Fruit fly (Drosophila melanogaster) Kc167 (cell line): ENCODE results near the gene Atat.

ENCODE experiments used
- Myc ChIP-seq: fragments of >200 bp; optimal IDR thresholded peaks from 2 replicates; lab custom pipeline; 2017; ENCODE audit warnings: missing external identifiers
- Sin3A ChIP-seq: fragments of >200 bp; optimal IDR thresholded peaks from 2 replicates; lab custom pipeline; 2018; ENCODE audit warnings: missing external identifiers
- h ChIP-seq: fragments of >200 bp; optimal IDR thresholded peaks from 3 replicates; lab custom pipeline; 2018; ENCODE audit warnings: missing external identifiers
- insv ChIP-seq: fragments of >200 bp; optimal IDR thresholded peaks from 3 replicates; lab custom pipeline; 2018; ENCODE audit warnings: missing external identifiers
- psq ChIP-seq: fragments of >200 bp; optimal IDR thresholded peaks from 2 replicates; lab custom pipeline; 2017; ENCODE audit warnings: missing external identifiers
- ttk ChIP-seq: sonication (Bioruptor generic); optimal IDR thresholded peaks from 2 replicates; lab custom pipeline; 2017; ENCODE audit warnings: missing external identifiers

DNA sequence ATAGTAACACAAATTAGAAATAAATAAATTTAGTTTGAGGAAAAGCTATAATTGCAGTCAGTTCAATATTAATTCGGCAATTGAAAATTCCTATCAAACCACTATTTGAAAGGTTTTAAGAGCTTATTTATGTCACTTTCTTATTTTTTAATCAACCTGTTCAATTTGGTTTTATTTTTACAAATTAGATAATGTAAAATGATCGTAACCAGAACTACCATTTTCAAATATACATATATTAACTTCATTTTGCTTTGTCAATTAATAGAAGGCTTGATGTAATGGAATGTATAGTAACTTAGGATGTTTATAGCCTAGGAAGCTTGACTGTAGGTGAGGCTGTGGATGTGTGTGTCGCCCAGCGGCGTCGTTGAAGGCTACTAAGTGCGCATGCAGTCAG is 40.0 kb upstream of the Atat start:
- no peak for TF ChIP-seq psq (lab: Kevin White, UChicago)
- no peak for TF ChIP-seq insv (lab: Kevin White, UChicago)
- TF ChIP-seq ttk = no peak
- no peak for TF ChIP-seq Myc (lab: Kevin White, UChicago)
- no peak for TF ChIP-seq Sin3A (lab: Kevin White, UChicago)
- TF ChIP-seq h (lab: Kevin White, UChicago) = no peak
